Fruit fly (Drosophila melanogaster) whole organism, prepupa: ENCODE results near the gene Fbp2.
A peak's percentile ranks its signal among the peaks of the same experiment; 100 is the strongest.

ENCODE experiments used
- Blimp-1 ChIP-seq: fragments of 200-800 bp; sonication (Bioruptor generic); optimal IDR thresholded peaks from 3 replicates; lab custom pipeline; 2017; ENCODE audit warnings: missing biosample characterization, missing genetic modification characterization, mild to moderate bottlenecking, moderate library complexity, missing genetic modification reagents
- CG10669 ChIP-seq: fragments of 200-800 bp; sonication (Bioruptor generic); optimal IDR thresholded peaks from 3 replicates; lab custom pipeline; 2018; ENCODE audit warnings: missing biosample characterization, mild to moderate bottlenecking, missing genetic modification characterization, moderate library complexity
- CG11294 ChIP-seq: fragments of 200-800 bp; sonication (Bioruptor generic); IDR thresholded peaks from 2 replicates; pipeline ENCODE4 v1.3.6; 2022; ENCODE audit warnings: missing biosample characterization, missing genetic modification characterization
- CG11762 ChIP-seq: fragments of 200-800 bp; sonication (Bioruptor generic); optimal IDR thresholded peaks from 3 replicates; lab custom pipeline; 2016; ENCODE audit warnings: missing biosample characterization, missing genetic modification characterization; ENCODE audit not compliant: insufficient read depth
- CG11902 ChIP-seq: fragments of 200-800 bp; sonication (Bioruptor generic); optimal IDR thresholded peaks from 3 replicates; lab custom pipeline; 2016; ENCODE audit warnings: missing biosample characterization, missing genetic modification characterization
- CG3032 ChIP-seq: fragments of 200-800 bp; optimal IDR thresholded peaks from 2 replicates; lab custom pipeline; 2019; ENCODE audit warnings: missing biosample characterization, mild to moderate bottlenecking, missing genetic modification characterization, moderate library complexity
- CG31627 ChIP-seq: fragments of 200-800 bp; sonication (Bioruptor generic); optimal IDR thresholded peaks from 3 replicates; lab custom pipeline; 2016; ENCODE audit warnings: missing biosample characterization, missing genetic modification characterization
- CG32006 ChIP-seq: fragments of 200-800 bp; sonication (Bioruptor generic); optimal IDR thresholded peaks from 3 replicates; lab custom pipeline; 2017; ENCODE audit warnings: missing biosample characterization, mild to moderate bottlenecking, missing genetic modification characterization
- CG6792 ChIP-seq: fragments of 200-800 bp; sonication (Bioruptor generic); optimal IDR thresholded peaks from 3 replicates; lab custom pipeline; 2016; ENCODE audit warnings: missing biosample characterization, missing genetic modification characterization
- CG6808 ChIP-seq: fragments of 200-800 bp; sonication (Bioruptor generic); optimal IDR thresholded peaks from 3 replicates; lab custom pipeline; 2017; ENCODE audit warnings: missing biosample characterization, missing genetic modification characterization, mild to moderate bottlenecking, moderate library complexity, missing genetic modification reagents
- CG8319 ChIP-seq: fragments of 200-800 bp; sonication (Bioruptor generic); optimal IDR thresholded peaks from 3 replicates; lab custom pipeline; 2016; ENCODE audit warnings: missing biosample characterization, missing genetic modification characterization
- CG9139 ChIP-seq: fragments of 200-800 bp; sonication (Bioruptor generic); optimal IDR thresholded peaks from 3 replicates; lab custom pipeline; 2017; ENCODE audit warnings: missing biosample characterization, mild to moderate bottlenecking, missing genetic modification characterization
- Eip75B ChIP-seq: fragments of 200-800 bp; sonication (Bioruptor generic); optimal IDR thresholded peaks from 3 replicates; lab custom pipeline; 2016; ENCODE audit warnings: missing biosample characterization, missing genetic modification characterization
- Eip78C ChIP-seq: fragments of 200-800 bp; sonication (Bioruptor generic); peaks from one replicate; lab custom pipeline; 2016; ENCODE audit warnings: missing biosample characterization, missing genetic modification characterization
- Gug ChIP-seq: fragments of 200-800 bp; sonication (Bioruptor generic); IDR thresholded peaks from 2 replicates; pipeline ENCODE4 v1.3.6; 2022; ENCODE audit warnings: missing biosample characterization, missing genetic modification characterization
- Hr38 ChIP-seq: sonication (Bioruptor generic); optimal IDR thresholded peaks from 2 replicates; lab custom pipeline; 2016; ENCODE audit warnings: missing biosample characterization, missing genetic modification characterization
- Hr4 ChIP-seq: fragments of 200-800 bp; sonication (Bioruptor generic); optimal IDR thresholded peaks from 3 replicates; lab custom pipeline; 2016; ENCODE audit warnings: missing biosample characterization, missing genetic modification characterization
- Lpt ChIP-seq: fragments of 200-800 bp; sonication (Bioruptor generic); optimal IDR thresholded peaks from 3 replicates; lab custom pipeline; 2016; ENCODE audit warnings: missing biosample characterization, missing genetic modification characterization
- OdsH ChIP-seq: fragments of 200-800 bp; sonication (Bioruptor generic); optimal IDR thresholded peaks from 3 replicates; lab custom pipeline; 2016; ENCODE audit warnings: missing biosample characterization, missing genetic modification characterization
- Smox ChIP-seq: fragments of 200-800 bp; sonication (Bioruptor generic); optimal IDR thresholded peaks from 3 replicates; lab custom pipeline; 2016; ENCODE audit warnings: missing biosample characterization, missing genetic modification characterization
- Sox102F ChIP-seq: fragments of 200-800 bp; sonication (Bioruptor generic); optimal IDR thresholded peaks from 2 replicates; lab custom pipeline; 2016; ENCODE audit warnings: missing biosample characterization, mild to moderate bottlenecking, missing genetic modification characterization
- Sox15 ChIP-seq: fragments of 200-800 bp; sonication (Bioruptor generic); optimal IDR thresholded peaks from 3 replicates; lab custom pipeline; 2016; ENCODE audit warnings: missing biosample characterization, missing genetic modification characterization
- achi ChIP-seq: fragments of 200-800 bp; sonication (Bioruptor generic); optimal IDR thresholded peaks from 3 replicates; lab custom pipeline; 2016; ENCODE audit warnings: missing biosample characterization, missing genetic modification characterization
- cyc ChIP-seq: fragments of 200-800 bp; sonication (Bioruptor generic); optimal IDR thresholded peaks from 3 replicates; lab custom pipeline; 2016; ENCODE audit warnings: missing biosample characterization, missing genetic modification characterization
- dac ChIP-seq: fragments of 200-800 bp; sonication (Bioruptor generic); optimal IDR thresholded peaks from 2 replicates; lab custom pipeline; 2017; ENCODE audit warnings: missing biosample characterization, mild to moderate bottlenecking, missing genetic modification characterization
- esn ChIP-seq: fragments of 200-800 bp; sonication (Bioruptor generic); optimal IDR thresholded peaks from 2 replicates; lab custom pipeline; 2016; ENCODE audit warnings: missing biosample characterization, mild to moderate bottlenecking, missing genetic modification characterization, moderate library complexity
- fd85E ChIP-seq: fragments of 200-800 bp; sonication (Bioruptor generic); optimal IDR thresholded peaks from 3 replicates; lab custom pipeline; 2016; ENCODE audit warnings: missing biosample characterization, missing genetic modification characterization
- lz ChIP-seq: fragments of 200-800 bp; sonication (Bioruptor generic); optimal IDR thresholded peaks from 3 replicates; lab custom pipeline; 2016; ENCODE audit warnings: missing biosample characterization, missing genetic modification characterization
- net ChIP-seq: fragments of 200-800 bp; sonication (Bioruptor generic); optimal IDR thresholded peaks from 3 replicates; lab custom pipeline; 2016; ENCODE audit warnings: missing biosample characterization, missing genetic modification characterization
- pdm3 ChIP-seq: fragments of 200-800 bp; sonication (Bioruptor generic); optimal IDR thresholded peaks from 3 replicates; lab custom pipeline; 2016; ENCODE audit warnings: missing biosample characterization, missing genetic modification characterization
- salr ChIP-seq, 2 experiments: fragments of 200-800 bp; sonication (Bioruptor generic); optimal IDR thresholded peaks; 3 replicates each; lab custom pipeline; 2016 to 2018; ENCODE audit warnings: missing biosample characterization in 2 of 2, missing genetic modification characterization in 2 of 2, mild to moderate bottlenecking in 1 of 2
- svp ChIP-seq: fragments of 200-800 bp; sonication (Bioruptor generic); peaks from one replicate; lab custom pipeline; 2016; ENCODE audit warnings: missing biosample characterization, missing genetic modification characterization
- vri ChIP-seq: fragments of 200-800 bp; sonication (Bioruptor generic); optimal IDR thresholded peaks from 3 replicates; lab custom pipeline; 2016; ENCODE audit warnings: missing biosample characterization, mild to moderate bottlenecking, missing genetic modification characterization

The Fbp2 gene

DNA sequence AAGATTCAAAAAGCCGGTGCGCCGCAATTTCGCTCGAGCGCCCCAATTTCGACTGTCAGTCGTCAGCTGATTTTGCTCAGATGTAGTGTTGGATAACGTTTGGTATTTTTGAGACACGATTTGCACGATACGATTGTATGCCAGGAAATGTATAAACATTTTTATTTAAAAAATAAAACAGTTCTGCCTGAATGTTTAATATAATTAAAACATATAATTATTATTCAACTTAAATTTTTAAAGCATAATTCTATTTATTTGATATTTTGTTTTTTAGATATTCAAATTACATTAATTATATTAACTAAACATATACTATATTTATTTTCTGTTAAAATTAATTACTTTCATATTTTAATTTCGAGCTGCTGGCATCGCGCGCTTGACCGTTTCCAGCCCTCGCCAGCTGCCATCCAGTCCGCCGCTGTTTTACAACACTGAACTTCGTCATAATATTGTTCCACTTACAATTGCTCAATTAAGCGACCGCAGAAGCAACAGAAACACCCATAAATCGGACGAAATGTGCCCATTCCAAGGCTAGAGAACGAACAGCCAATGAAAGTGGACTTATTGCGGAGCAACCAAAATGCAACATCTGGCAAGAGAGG is 4.5 kb downstream of the Fbp2 start, which contains the start of the genes FucTB and scat (continued):
- TF ChIP-seq Lpt (GFP tag; lab: Kevin White, UChicago) (peak; percentile 71), achi (GFP tag; lab: Kevin White, UChicago) (peak; percentile 96), Sox102F (GFP tag; lab: Kevin White, UChicago) (peak; percentile 73), CG6808 (GFP tag; lab: Kevin White, UChicago) (peak; percentile 73), esn (GFP tag; lab: Kevin White, UChicago) (peak; percentile 80), OdsH (GFP tag; lab: Kevin White, UChicago) (peak; percentile 89), Eip75B (GFP tag; lab: Kevin White, UChicago) (peak; percentile 52), CG11294 (peak; percentile 81), CG6792 (GFP tag; lab: Kevin White, UChicago) (peak; percentile 78), CG31627 (GFP tag; lab: Kevin White, UChicago) (peak; percentile 76), CG9139 (GFP tag; lab: Kevin White, UChicago) (peak; percentile 31), CG32006 (GFP tag; lab: Kevin White, UChicago) (peak; percentile 93), CG3032 (tag; lab: Kevin White, UChicago) (peak; percentile 93), CG11762 (GFP tag; lab: Kevin White, UChicago) (peak; percentile 59), Eip78C (GFP tag; lab: Kevin White, UChicago) (peak; percentile 83), net (GFP tag; lab: Kevin White, UChicago) (peak; percentile 49), Sox15 (GFP tag; lab: Kevin White, UChicago) (peak; percentile 84)

DNA sequence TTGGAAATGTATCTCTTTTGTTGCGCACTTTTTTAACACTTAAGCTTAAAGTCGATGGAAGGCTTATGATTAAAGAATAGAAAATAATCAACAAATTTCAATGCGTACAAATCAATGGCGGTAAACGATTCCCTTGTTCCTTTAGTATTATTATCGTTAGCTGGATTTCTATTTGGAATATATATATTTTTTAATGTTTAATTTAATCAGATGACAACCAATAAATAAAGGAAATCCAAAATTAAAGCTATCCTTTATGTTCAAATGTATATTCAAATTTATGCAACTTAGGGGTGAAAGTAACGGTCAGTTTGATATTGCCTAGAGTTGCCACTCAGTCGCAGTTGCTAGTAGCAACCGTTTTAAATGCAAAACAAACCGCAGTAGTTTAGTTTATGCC is 8.5 kb downstream of the Fbp2 start, which contains the start of gene CG3769:
Gene CG3769, plus strand, starts transcription at position 301 of the 400 bp plus-strand sequence.
- TF ChIP-seq fd85E (GFP tag; lab: Kevin White, UChicago) (no peak), CG8319 (GFP tag; lab: Kevin White, UChicago) (no peak), salr (GFP tag; optimal IDR thresholded peaks at IDR 0.05; lab: Kevin White, UChicago) (no peak), pdm3 (GFP tag; lab: Kevin White, UChicago) (no peak), Smox (no peak), CG11902 (GFP tag; lab: Kevin White, UChicago) (no peak), svp (no peak), Blimp-1 (GFP tag; lab: Kevin White, UChicago) (no peak), CG6792 (GFP tag; lab: Kevin White, UChicago) (no peak), CG3032 (tag; lab: Kevin White, UChicago) (no peak), dac (GFP tag; lab: Kevin White, UChicago) (no peak), Hr38 (GFP tag; lab: Kevin White, UChicago) (no peak), vri (GFP tag; lab: Kevin White, UChicago) (no peak), Eip75B (GFP tag; lab: Kevin White, UChicago) (no peak), Sox15 (GFP tag; lab: Kevin White, UChicago) (no peak), cyc (GFP tag; lab: Kevin White, UChicago) (no peak)

DNA sequence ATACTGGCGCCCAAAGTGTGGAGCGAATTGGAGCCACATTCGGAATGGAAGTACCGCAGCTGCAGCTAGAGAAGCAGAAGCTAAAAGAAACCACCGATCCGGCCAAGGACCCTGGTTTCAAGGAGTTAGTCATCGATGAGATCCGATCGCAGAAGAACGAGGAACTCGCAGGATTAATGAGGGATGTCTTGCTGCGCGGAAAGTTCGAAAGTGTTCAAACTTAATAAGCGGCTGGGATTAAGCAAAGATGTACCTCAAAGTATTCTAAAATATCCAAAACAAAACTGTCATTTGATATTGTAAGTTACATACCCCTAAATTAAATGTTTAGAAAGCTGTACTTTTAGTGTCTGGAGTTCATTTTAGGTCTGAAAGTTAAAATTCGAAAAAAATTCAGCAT is 9.9 kb downstream of the Fbp2 start, which contains the start of gene RpS28-like:
Gene RpS28-like, plus strand, starts transcription at position 301 of the 400 bp plus-strand sequence.
- TF ChIP-seq Gug (GFP tag; lab: Robert Waterston, UW) (no peak), Sox15 (GFP tag; lab: Kevin White, UChicago) (no peak), CG11762 (GFP tag; lab: Kevin White, UChicago) (no peak), net (GFP tag; lab: Kevin White, UChicago) (no peak), achi (GFP tag; lab: Kevin White, UChicago) (no peak), Hr4 (GFP tag; lab: Kevin White, UChicago) (no peak), CG8319 (GFP tag; lab: Kevin White, UChicago) (no peak), dac (GFP tag; lab: Kevin White, UChicago) (no peak), lz (GFP tag; lab: Kevin White, UChicago) (no peak), CG11902 (GFP tag; lab: Kevin White, UChicago) (no peak), CG10669 (GFP tag; lab: Kevin White, UChicago) (no peak)
